Worm (Caenorhabditis elegans) whole organism, late embryonic: Measurements from ENCODE around the gene clec-156.

Source experiments
- K09A11.1 ChIP-seq: sonication (generic microtip); optimal IDR thresholded peaks from 2 replicates; lab custom pipeline; 2017; ENCODE audit warnings: antibody characterized with exemption, mild to moderate bottlenecking, missing genetic modification characterization, missing compliant biosample characterization; ENCODE audit not compliant: insufficient read depth
- ceh-2 ChIP-seq: sonication (generic microtip); optimal IDR thresholded peaks from 2 replicates; lab custom pipeline; 2016; ENCODE audit warnings: missing genotype, missing genetic modification characterization, missing compliant biosample characterization
- ceh-34 ChIP-seq: sonication (generic microtip); optimal IDR thresholded peaks from 2 replicates; lab custom pipeline; 2016; ENCODE audit warnings: mild to moderate bottlenecking, missing genetic modification characterization, missing compliant biosample characterization
- ceh-45 ChIP-seq: fragments of 200-800 bp; sonication (Bioruptor generic); IDR thresholded peaks from 2 replicates; pipeline ENCODE4 v1.3.6; 2022; ENCODE audit warnings: missing genetic modification reagents, missing genetic modification characterization, missing compliant biosample characterization
- ceh-48 ChIP-seq: sonication (generic microtip); optimal IDR thresholded peaks from 2 replicates; lab custom pipeline; 2016; ENCODE audit warnings: missing genetic modification characterization, inconsistent platforms, missing compliant biosample characterization
- dmd-4 ChIP-seq: sonication (generic microtip); optimal IDR thresholded peaks from 2 replicates; lab custom pipeline; 2016; ENCODE audit warnings: borderline replicate concordance, missing genetic modification characterization, missing compliant biosample characterization
- fkh-10 ChIP-seq: fragments of 150-350 bp; optimal IDR thresholded peaks from 2 replicates; lab custom pipeline; 2014; ENCODE audit warnings: missing biosample characterization, missing genetic modification reagents, missing genetic modification characterization
- hlh-13 ChIP-seq: fragments of 200-800 bp; sonication (Bioruptor generic); optimal IDR thresholded peaks from 2 replicates; lab custom pipeline; 2018; ENCODE audit warnings: mild to moderate bottlenecking, missing genetic modification characterization, missing compliant biosample characterization
- hlh-30 ChIP-seq: sonication (generic microtip); optimal IDR thresholded peaks from 2 replicates; lab custom pipeline; 2017; ENCODE audit warnings: antibody characterized with exemption, missing genetic modification characterization, missing compliant biosample characterization; ENCODE audit not compliant: insufficient read depth
- hlh-8 ChIP-seq: sonication (generic microtip); optimal IDR thresholded peaks from 2 replicates; lab custom pipeline; 2016; ENCODE audit warnings: missing genotype, missing genetic modification characterization, missing compliant biosample characterization
- npax-4 ChIP-seq: sonication (generic microtip); optimal IDR thresholded peaks from 2 replicates; lab custom pipeline; 2016; ENCODE audit warnings: missing genetic modification characterization, missing compliant biosample characterization
- sox-4 ChIP-seq: sonication (generic microtip); optimal IDR thresholded peaks from 2 replicates; lab custom pipeline; 2017; ENCODE audit warnings: mild to moderate bottlenecking, missing genetic modification characterization, inconsistent platforms, missing compliant biosample characterization
- tbx-2 ChIP-seq: sonication (generic microtip); optimal IDR thresholded peaks from 2 replicates; lab custom pipeline; 2016; ENCODE audit warnings: missing genetic modification characterization, missing compliant biosample characterization
- unc-3 ChIP-seq, 2 experiments: fragments of 200-800 bp in 1 of 2; sonication (Bioruptor generic) in 1 of 2; sonication (generic microtip) in 1 of 2; conservative IDR thresholded peaks in 1 of 2; optimal IDR thresholded peaks in 1 of 2; 2 replicates each; pipeline versions ENCODE4 v1.3.6 to Lab custom; 2016 to 2022; ENCODE audit warnings: missing compliant biosample characterization in 2 of 2, missing genetic modification characterization in 2 of 2, missing genetic modification reagents in 1 of 2

ce11 chrIII:4842173-4842572 lies at the start of gene clec-156:
- TF ChIP-seq ceh-45 (GFP tag; lab: Robert Waterston, UW) (no peak), hlh-30 (tag; lab: Kevin White, UChicago) (no peak), ceh-2 (tag; lab: Kevin White, UChicago) (no peak), hlh-8 (tag; lab: Kevin White, UChicago) (no peak), ceh-34 (tag; lab: Kevin White, UChicago) (no peak), npax-4 (tag; lab: Kevin White, UChicago) (no peak), K09A11.1 (tag; lab: Kevin White, UChicago) (no peak), sox-4 (no peak), tbx-2 (tag; lab: Kevin White, UChicago) (no peak), ceh-48 (tag; lab: Kevin White, UChicago) (no peak), fkh-10 (no peak), hlh-13 (GFP tag; lab: Kevin White, UChicago) (no peak), unc-3 (GFP tag; conservative IDR thresholded peaks at IDR 0.05; lab: Robert Waterston, UW) (no peak), unc-3 (tag; optimal IDR thresholded peaks at IDR 0.05; lab: Kevin White, UChicago) (no peak), dmd-4 (no peak)
